Worm (Caenorhabditis elegans): ENCODE data around the gene K01C8.2.
A peak's percentile ranks its signal among the peaks of the same experiment; 100 is the strongest.

The K01C8.2 gene

ce11 chrII:8263562-8263961 lies 5.7 kb downstream of the K01C8.2 start:
- peak; percentile 18 for TF ChIP-seq nhr-6 (tag; optimal IDR thresholded peaks at IDR 0.05)
- peak; percentile 61 for TF ChIP-seq nhr-21 (tag; optimal IDR thresholded peaks at IDR 0.05)
- TF ChIP-seq sem-4 (tag; optimal IDR thresholded peaks at IDR 0.05): no peak
- peak; percentile 49 for TF ChIP-seq blmp-1 (tag; optimal IDR thresholded peaks at IDR 0.05; ENCODE audit: insufficient read depth)
- TF ChIP-seq sma-3 (GFP tag; optimal IDR thresholded peaks at IDR 0.05): peak; percentile 81
- TF ChIP-seq ztf-1 (GFP tag; conservative IDR thresholded peaks at IDR 0.05): no peak
- TF ChIP-seq skn-1 (tag; optimal IDR thresholded peaks at IDR 0.05): no peak
- TF ChIP-seq sma-9 (GFP tag; optimal IDR thresholded peaks at IDR 0.05): peak; percentile 91
- no peak for TF ChIP-seq sma-9 (tag; optimal IDR thresholded peaks at IDR 0.05)
- TF ChIP-seq aly-2 (tag; optimal IDR thresholded peaks at IDR 0.05): no peak
- TF ChIP-seq fos-1 (tag; optimal IDR thresholded peaks at IDR 0.05): peak; percentile 40
- TF ChIP-seq nhr-10 (tag; optimal IDR thresholded peaks at IDR 0.05): no peak
- TF ChIP-seq peb-1 (tag; optimal IDR thresholded peaks at IDR 0.05): no peak
- no peak for TF ChIP-seq zag-1 (tag; optimal IDR thresholded peaks at IDR 0.05)
- TF ChIP-seq mdl-1 (tag; optimal IDR thresholded peaks at IDR 0.05): peak in 1 of 2 experiments; percentile 14
- no peak for TF ChIP-seq nhr-237 (tag; optimal IDR thresholded peaks at IDR 0.05)

ce11 chrII:8259674-8260073 lies 9.6 kb downstream of the K01C8.2 start:
- TF ChIP-seq crh-2 (tag; optimal IDR thresholded peaks at IDR 0.05): peak; percentile 23
- TF ChIP-seq nhr-237 (tag; optimal IDR thresholded peaks at IDR 0.05): no peak
- TF ChIP-seq peb-1 (tag; optimal IDR thresholded peaks at IDR 0.05): no peak
- TF ChIP-seq lsy-2 (tag; optimal IDR thresholded peaks at IDR 0.05): no peak
- TF ChIP-seq egl-27 (tag; optimal IDR thresholded peaks at IDR 0.05): no peak
- no peak for TF ChIP-seq ceh-16 (tag; optimal IDR thresholded peaks at IDR 0.05)
- TF ChIP-seq nhr-6 (tag; optimal IDR thresholded peaks at IDR 0.05): no peak
- TF ChIP-seq mbf-1 (tag; optimal IDR thresholded peaks at IDR 0.05): no peak
- no peak for TF ChIP-seq unc-62 (GFP tag; optimal IDR thresholded peaks at IDR 0.05)
- no peak for TF ChIP-seq nhr-21 (tag; optimal IDR thresholded peaks at IDR 0.05)
- no peak for TF ChIP-seq zag-1 (tag; optimal IDR thresholded peaks at IDR 0.05)
- TF ChIP-seq nhr-11 (tag; optimal IDR thresholded peaks at IDR 0.05): no peak
- no peak for TF ChIP-seq fos-1 (tag; optimal IDR thresholded peaks at IDR 0.05)
- peak; percentile 66 for TF ChIP-seq sma-9 (GFP tag; optimal IDR thresholded peaks at IDR 0.05)
- no peak for TF ChIP-seq sma-9 (tag; optimal IDR thresholded peaks at IDR 0.05)
- TF ChIP-seq ztf-4 (tag; optimal IDR thresholded peaks at IDR 0.05): no peak
- no peak for TF ChIP-seq ceh-82 (tag; optimal IDR thresholded peaks at IDR 0.05)
- TF ChIP-seq nhr-23 (tag; optimal IDR thresholded peaks at IDR 0.05): no peak
- TF ChIP-seq nhr-129 (tag; optimal IDR thresholded peaks at IDR 0.05): peak; percentile 12
- no peak for TF ChIP-seq dmd-4 (tag; optimal IDR thresholded peaks at IDR 0.05)
- TF ChIP-seq unc-39 (tag; optimal IDR thresholded peaks at IDR 0.05): no peak
- TF ChIP-seq unc-55 (GFP tag; optimal IDR thresholded peaks at IDR 0.05): no peak
- no peak for TF ChIP-seq blmp-1 (tag; optimal IDR thresholded peaks at IDR 0.05; ENCODE audit: insufficient read depth)
- no peak for TF ChIP-seq lin-11 (tag; optimal IDR thresholded peaks at IDR 0.05)
- TF ChIP-seq gmeb-1 (tag; optimal IDR thresholded peaks at IDR 0.05): no peak
- peak; percentile 88 for TF ChIP-seq sma-3 (GFP tag; optimal IDR thresholded peaks at IDR 0.05)
- no peak for TF ChIP-seq aly-2 (tag; optimal IDR thresholded peaks at IDR 0.05)
- TF ChIP-seq ztf-1 (GFP tag; conservative IDR thresholded peaks at IDR 0.05): no peak
- TF ChIP-seq ztf-11 (tag; optimal IDR thresholded peaks at IDR 0.05): no peak
- TF ChIP-seq skn-1 (tag; optimal IDR thresholded peaks at IDR 0.05): no peak
- no peak for TF ChIP-seq ama-1 (optimal IDR thresholded peaks at IDR 0.05)
- TF ChIP-seq lin-13 (GFP tag; optimal IDR thresholded peaks at IDR 0.05): no peak

- no peak for TF ChIP-seq fos-1 (tag; optimal IDR thresholded peaks at IDR 0.05)
- TF ChIP-seq ama-1 (optimal IDR thresholded peaks at IDR 0.05): no peak
These were observed 10.2 kb downstream of the K01C8.2 start, which contains the start of gene F35C11.6 for ce11 chrII:8259038-8259437. Gene F35C11.6 (minus strand): TSS chrII:8259138.

- TF ChIP-seq lsy-2 (tag; optimal IDR thresholded peaks at IDR 0.05): no peak
- TF ChIP-seq nhr-6 (tag; optimal IDR thresholded peaks at IDR 0.05): no peak
- no peak for TF ChIP-seq F13H6.1 (tag; optimal IDR thresholded peaks at IDR 0.05)
- TF ChIP-seq unc-39 (tag; optimal IDR thresholded peaks at IDR 0.05): no peak
- no peak for TF ChIP-seq skn-1 (tag; optimal IDR thresholded peaks at IDR 0.05)
- no peak for TF ChIP-seq lin-13 (GFP tag; optimal IDR thresholded peaks at IDR 0.05)
- no peak for TF ChIP-seq ama-1 (optimal IDR thresholded peaks at IDR 0.05)
- TF ChIP-seq nhr-21 (tag; optimal IDR thresholded peaks at IDR 0.05): no peak
- no peak for TF ChIP-seq sma-9 (GFP tag; optimal IDR thresholded peaks at IDR 0.05)
- no peak for TF ChIP-seq sma-9 (tag; optimal IDR thresholded peaks at IDR 0.05)
These were observed 13.2 kb downstream of the K01C8.2 start, which contains the start of gene F35C11.7 for ce11 chrII:8256013-8256412. Gene F35C11.7 (plus strand): TSS chrII:8256313.

Data from whole organism, L2 larva.